Fruit fly (Drosophila melanogaster) whole organism, embryonic: ENCODE results near the gene wapl.

Experiments used
- Atf6 ChIP-seq: fragments of 200-800 bp; sonication (Bioruptor generic); IDR thresholded peaks from 2 replicates; pipeline ENCODE4 v1.3.6; 2022; ENCODE audit warnings: missing biosample characterization, missing genetic modification characterization
- BtbVII ChIP-seq: fragments of 200-800 bp; sonication (Bioruptor generic); optimal IDR thresholded peaks from 3 replicates; lab custom pipeline; 2017; ENCODE audit warnings: missing biosample characterization, mild to moderate bottlenecking, missing genetic modification characterization
- CG10431 ChIP-seq: fragments of 200-800 bp; sonication (Bioruptor generic); optimal IDR thresholded peaks from 3 replicates; lab custom pipeline; 2018; ENCODE audit warnings: missing biosample characterization, mild to moderate bottlenecking, missing genetic modification characterization
- CG10543 ChIP-seq: fragments of 200-800 bp; sonication (Bioruptor generic); optimal IDR thresholded peaks from 3 replicates; lab custom pipeline; 2017; ENCODE audit warnings: missing biosample characterization, mild to moderate bottlenecking, missing genetic modification characterization, moderate library complexity
- CG1233 ChIP-seq: fragments of 200-800 bp; sonication (Bioruptor generic); optimal IDR thresholded peaks from 4 replicates; lab custom pipeline; 2018; ENCODE audit warnings: missing biosample characterization, mild to moderate bottlenecking, missing genetic modification characterization
- CG13123 ChIP-seq: fragments of 200-800 bp; sonication (Bioruptor generic); optimal IDR thresholded peaks from 2 replicates; lab custom pipeline; 2016; ENCODE audit warnings: missing biosample characterization, missing genetic modification characterization
- CG14667 ChIP-seq: fragments of 200-800 bp; sonication (Bioruptor generic); IDR thresholded peaks from 2 replicates; pipeline ENCODE4 v1.3.6; 2022; ENCODE audit warnings: missing biosample characterization, missing genetic modification characterization
- CG14710 ChIP-seq: fragments of 200-800 bp; sonication (Bioruptor generic); optimal IDR thresholded peaks from 3 replicates; lab custom pipeline; 2019; ENCODE audit warnings: missing biosample characterization, mild to moderate bottlenecking, missing genetic modification characterization, moderate library complexity
- CG15514 ChIP-seq: fragments of 200-800 bp; sonication (Bioruptor generic); optimal IDR thresholded peaks from 3 replicates; lab custom pipeline; 2017; ENCODE audit warnings: missing biosample characterization, missing genetic modification characterization, mild to moderate bottlenecking, moderate library complexity, missing genetic modification reagents
- CG15601 ChIP-seq: fragments of 200-800 bp; sonication (Bioruptor generic); optimal IDR thresholded peaks from 3 replicates; lab custom pipeline; 2019; ENCODE audit warnings: missing biosample characterization, mild to moderate bottlenecking, missing genetic modification characterization, moderate library complexity
- CG1792 ChIP-seq: fragments of 200-800 bp; sonication (Bioruptor generic); optimal IDR thresholded peaks from 2 replicates; lab custom pipeline; 2016; ENCODE audit warnings: missing biosample characterization, missing genetic modification characterization
- CG1832 ChIP-seq: fragments of 200-800 bp; sonication (Bioruptor generic); optimal IDR thresholded peaks from 2 replicates; lab custom pipeline; 2017; ENCODE audit warnings: missing biosample characterization, mild to moderate bottlenecking, missing genetic modification characterization, inconsistent platforms
- CG3065 ChIP-seq: fragments of 200-800 bp; sonication (Bioruptor generic); optimal IDR thresholded peaks from 2 replicates; lab custom pipeline; 2016; ENCODE audit warnings: missing biosample characterization, missing genetic modification characterization
- CG33557 ChIP-seq: fragments of 200-800 bp; sonication (Bioruptor generic); optimal IDR thresholded peaks from 2 replicates; lab custom pipeline; 2019; ENCODE audit warnings: missing biosample characterization, mild to moderate bottlenecking, missing genetic modification characterization, moderate library complexity
- CG4707 ChIP-seq: fragments of 200-800 bp; sonication (Bioruptor generic); optimal IDR thresholded peaks from 2 replicates; lab custom pipeline; 2018; ENCODE audit warnings: missing biosample characterization, mild to moderate bottlenecking, missing genetic modification characterization, moderate library complexity
- CG6654 ChIP-seq: fragments of 200-800 bp; sonication (Bioruptor generic); optimal IDR thresholded peaks from 2 replicates; lab custom pipeline; 2017; ENCODE audit warnings: missing biosample characterization, mild to moderate bottlenecking, missing genetic modification characterization
- CG6689 ChIP-seq: fragments of 200-800 bp; sonication (Bioruptor generic); IDR thresholded peaks from 2 replicates; pipeline ENCODE4 v1.3.6; 2022; ENCODE audit warnings: missing biosample characterization, missing genetic modification characterization
- CG6791 ChIP-seq: fragments of 200-800 bp; sonication (Bioruptor generic); IDR thresholded peaks from 3 replicates; pipeline ENCODE4 v1.3.6; 2022; ENCODE audit warnings: missing biosample characterization, missing genetic modification characterization; ENCODE audit not compliant: partially characterized antibody
- CG6854 ChIP-seq: fragments of 200-800 bp; sonication (Bioruptor generic); optimal IDR thresholded peaks from 3 replicates; lab custom pipeline; 2017; ENCODE audit warnings: missing biosample characterization, mild to moderate bottlenecking, missing genetic modification characterization
- CG7839 ChIP-seq: fragments of 200-800 bp; sonication (Bioruptor generic); optimal IDR thresholded peaks from 3 replicates; lab custom pipeline; 2018; ENCODE audit warnings: missing biosample characterization, mild to moderate bottlenecking, missing genetic modification characterization, moderate library complexity
- CG9215 ChIP-seq: fragments of 200-800 bp; sonication (Bioruptor generic); IDR thresholded peaks from 2 replicates; pipeline ENCODE4 v1.3.6; 2022; ENCODE audit warnings: missing biosample characterization, missing genetic modification characterization
- CG9609 ChIP-seq: fragments of 200-800 bp; sonication (Bioruptor generic); optimal IDR thresholded peaks from 3 replicates; lab custom pipeline; 2016; ENCODE audit warnings: missing biosample characterization, missing genetic modification characterization
- CG9727 ChIP-seq: fragments of 200-800 bp; sonication (Bioruptor generic); optimal IDR thresholded peaks from 3 replicates; lab custom pipeline; 2017; ENCODE audit warnings: missing biosample characterization, mild to moderate bottlenecking, missing genetic modification characterization
- Camta ChIP-seq: fragments of 200-800 bp; sonication (Bioruptor generic); optimal IDR thresholded peaks from 2 replicates; lab custom pipeline; 2016; ENCODE audit warnings: missing biosample characterization, missing genetic modification characterization
- Drgx ChIP-seq: fragments of 200-800 bp; sonication (Bioruptor generic); IDR thresholded peaks from 2 replicates; pipeline ENCODE4 v1.3.6; 2022; ENCODE audit warnings: missing biosample characterization, missing genetic modification characterization
- Fer2 ChIP-seq: fragments of 200-800 bp; sonication (Bioruptor generic); optimal IDR thresholded peaks from 2 replicates; lab custom pipeline; 2018; ENCODE audit warnings: missing biosample characterization, mild to moderate bottlenecking, missing genetic modification characterization, moderate library complexity
- Hsf ChIP-seq: fragments of 200-800 bp; sonication (Bioruptor generic); optimal IDR thresholded peaks from 3 replicates; lab custom pipeline; 2016; ENCODE audit warnings: missing biosample characterization, missing genetic modification characterization
- MBD-R2 ChIP-seq: fragments of 200-800 bp; sonication (Bioruptor generic); IDR thresholded peaks from 2 replicates; pipeline ENCODE4 v1.3.6; 2022; ENCODE audit warnings: missing biosample characterization, missing genetic modification characterization
- Max ChIP-seq: fragments of 200-800 bp; sonication (Bioruptor generic); optimal IDR thresholded peaks from 2 replicates; lab custom pipeline; 2016; ENCODE audit warnings: missing biosample characterization, mild to moderate bottlenecking, missing genetic modification characterization
- NfI ChIP-seq: fragments of 200-800 bp; sonication (Bioruptor generic); optimal IDR thresholded peaks from 3 replicates; lab custom pipeline; 2018; ENCODE audit warnings: missing biosample characterization, mild to moderate bottlenecking, missing genetic modification characterization, moderate library complexity
- Sox102F ChIP-seq: fragments of 200-800 bp; sonication (Bioruptor generic); optimal IDR thresholded peaks from 2 replicates; lab custom pipeline; 2018; ENCODE audit warnings: missing biosample characterization, mild to moderate bottlenecking, missing genetic modification characterization, moderate library complexity
- Xrp1 ChIP-seq: fragments of 200-800 bp; sonication (Bioruptor generic); IDR thresholded peaks from 2 replicates; pipeline ENCODE4 v1.3.6; 2022; ENCODE audit warnings: missing biosample characterization, missing genetic modification characterization
- croc ChIP-seq: fragments of 200-800 bp; sonication (Bioruptor generic); conservative IDR thresholded peaks from 3 replicates; pipeline ENCODE4 v1.3.6; 2022; ENCODE audit warnings: missing biosample characterization, missing genetic modification characterization
- dan ChIP-seq: fragments of 200-800 bp; sonication (Bioruptor generic); IDR thresholded peaks from 2 replicates; pipeline ENCODE4 v1.3.6; 2022; ENCODE audit warnings: missing biosample characterization, missing genetic modification characterization
- dysf ChIP-seq: fragments of 200-800 bp; sonication (Bioruptor generic); IDR thresholded peaks from 3 replicates; pipeline ENCODE4 v1.3.6; 2022; ENCODE audit warnings: missing biosample characterization, missing genetic modification characterization
- fd64A ChIP-seq: fragments of 200-800 bp; sonication (Bioruptor generic); optimal IDR thresholded peaks from 3 replicates; lab custom pipeline; 2018; ENCODE audit warnings: missing biosample characterization, mild to moderate bottlenecking, missing genetic modification characterization
- fd96Cb ChIP-seq: fragments of 200-800 bp; sonication (Bioruptor generic); optimal IDR thresholded peaks from 2 replicates; lab custom pipeline; 2018; ENCODE audit warnings: missing biosample characterization, mild to moderate bottlenecking, missing genetic modification characterization, moderate library complexity
- gcm ChIP-seq: fragments of 200-800 bp; sonication (Bioruptor generic); optimal IDR thresholded peaks from 2 replicates; lab custom pipeline; 2019; ENCODE audit warnings: missing biosample characterization, mild to moderate bottlenecking, missing genetic modification characterization, moderate library complexity
- grau ChIP-seq: fragments of 200-800 bp; optimal IDR thresholded peaks from 3 replicates; lab custom pipeline; 2019; ENCODE audit warnings: missing biosample characterization, mild to moderate bottlenecking, missing genetic modification characterization, moderate library complexity
- lbe ChIP-seq: fragments of 200-800 bp; sonication (Bioruptor generic); optimal IDR thresholded peaks from 2 replicates; lab custom pipeline; 2016; ENCODE audit warnings: missing biosample characterization, mild to moderate bottlenecking, missing genetic modification characterization
- nerfin-2 ChIP-seq: fragments of 200-800 bp; sonication (Bioruptor generic); IDR thresholded peaks from 2 replicates; pipeline ENCODE4 v1.3.6; 2022; ENCODE audit warnings: missing biosample characterization, missing genetic modification characterization; ENCODE audit not compliant: partially characterized antibody
- odd ChIP-seq: fragments of 200-800 bp; sonication (Bioruptor generic); optimal IDR thresholded peaks from 2 replicates; lab custom pipeline; 2017; ENCODE audit warnings: missing biosample characterization, mild to moderate bottlenecking, missing genetic modification characterization
- phol ChIP-seq: fragments of 200-800 bp; sonication (Bioruptor generic); optimal IDR thresholded peaks from 3 replicates; lab custom pipeline; 2018; ENCODE audit warnings: missing biosample characterization, mild to moderate bottlenecking, missing genetic modification characterization, moderate library complexity
- schlank ChIP-seq: fragments of 200-800 bp; sonication (Bioruptor generic); optimal IDR thresholded peaks from 2 replicates; lab custom pipeline; 2018; ENCODE audit warnings: missing biosample characterization, mild to moderate bottlenecking, missing genetic modification characterization
- sens ChIP-seq: fragments of 200-800 bp; sonication (Bioruptor generic); peaks from one replicate; lab custom pipeline; 2016; ENCODE audit warnings: missing biosample characterization, missing genetic modification characterization
- sima ChIP-seq: fragments of 200-800 bp; sonication (Bioruptor generic); optimal IDR thresholded peaks from 2 replicates; lab custom pipeline; 2016; ENCODE audit warnings: missing biosample characterization, missing genetic modification characterization
- sqz ChIP-seq: fragments of 200-800 bp; sonication (Bioruptor generic); optimal IDR thresholded peaks from 3 replicates; lab custom pipeline; 2018; ENCODE audit warnings: missing biosample characterization, mild to moderate bottlenecking, missing genetic modification characterization
- ssp ChIP-seq: fragments of 200-800 bp; sonication (Bioruptor generic); IDR thresholded peaks from 2 replicates; pipeline ENCODE4 v1.3.6; 2022; ENCODE audit warnings: missing biosample characterization, missing genetic modification characterization
- stc ChIP-seq: fragments of 200-800 bp; sonication (Bioruptor generic); IDR thresholded peaks from 2 replicates; pipeline ENCODE4 v1.3.6; 2022; ENCODE audit warnings: missing biosample characterization, missing genetic modification characterization
- vnd ChIP-seq: fragments of 200-800 bp; sonication (Bioruptor generic); IDR thresholded peaks from 3 replicates; pipeline ENCODE4 v1.3.6; 2022; ENCODE audit warnings: missing biosample characterization, missing genetic modification characterization; ENCODE audit not compliant: partially characterized antibody

wapl gene

dm6 chrX:2141854-2142216 lies 16.9 kb downstream of the wapl start (continued):
- TF ChIP-seq MBD-R2 (GFP tag; lab: Robert Waterston, UW) (peak; percentile 16; the same call in 1 of the 2 replicates), BtbVII (GFP tag; lab: Kevin White, UChicago) (peak; percentile 63), Xrp1 (GFP tag; lab: Robert Waterston, UW) (peak; percentile 39; the same call in 1 of the 2 replicates), CG10431 (peak; percentile 56), sima (no peak), CG4707 (GFP tag; lab: Kevin White, UChicago) (peak; percentile 68), CG1792 (GFP tag; lab: Kevin White, UChicago) (peak; percentile 15), Fer2 (no peak), Max (peak; percentile 28), Camta (GFP tag; lab: Kevin White, UChicago) (peak; percentile 23), CG1832 (GFP tag; lab: Kevin White, UChicago) (no peak), CG10543 (GFP tag; lab: Kevin White, UChicago) (peak; percentile 73), CG9215 (peak; percentile 23; the same call in 1 of the 2 replicates), ssp (GFP tag; lab: Robert Waterston, UW) (no peak), grau (tag; lab: Kevin White, UChicago) (peak; percentile 68), Sox102F (peak; percentile 50), sqz (peak; percentile 43), Drgx (GFP tag; lab: Robert Waterston, UW) (peak; percentile 51; the same call in 1 of the 2 replicates), CG15514 (GFP tag; lab: Kevin White, UChicago) (peak; percentile 42), CG9727 (GFP tag; lab: Kevin White, UChicago) (no peak), schlank (tag; lab: Kevin White, UChicago) (peak; percentile 65), vnd (GFP tag; lab: Robert Waterston, UW) (no peak), CG6791 (no peak), odd (GFP tag; lab: Kevin White, UChicago) (peak; percentile 71), CG7839 (tag; lab: Kevin White, UChicago) (peak; percentile 51), Atf6 (GFP tag; lab: Robert Waterston, UW) (peak; percentile 58; the same call in 1 of the 2 replicates), NfI (GFP tag; lab: Kevin White, UChicago) (peak; percentile 56), stc (no peak; the same call in 1 of the 2 replicates), CG6654 (GFP tag; lab: Kevin White, UChicago) (no peak), fd64A (GFP tag; lab: Kevin White, UChicago) (peak; percentile 71), CG33557 (GFP tag; lab: Kevin White, UChicago) (no peak), dan (GFP tag; lab: Robert Waterston, UW) (no peak), croc (no peak), fd96Cb (peak; percentile 30), nerfin-2 (no peak), lbe (GFP tag; lab: Kevin White, UChicago) (peak; percentile 67), CG3065 (GFP tag; lab: Kevin White, UChicago) (no peak), CG14710 (tag; lab: Kevin White, UChicago) (peak; percentile 0), phol (tag; lab: Kevin White, UChicago) (peak; percentile 27), dysf (GFP tag; lab: Robert Waterston, UW) (peak; percentile 40; the same call in 1 of the 3 replicates), Hsf (GFP tag; lab: Kevin White, UChicago) (no peak), CG13123 (GFP tag; lab: Kevin White, UChicago) (peak; percentile 48), CG6689 (GFP tag; lab: Robert Waterston, UW) (peak; percentile 43), sens (GFP tag; lab: Kevin White, UChicago) (peak; percentile 66), CG14667 (GFP tag; lab: Robert Waterston, UW) (no peak), CG15601 (peak; percentile 20), CG1233 (peak; percentile 60), CG6854 (GFP tag; lab: Kevin White, UChicago) (no peak), CG9609 (no peak), gcm (GFP tag; lab: Kevin White, UChicago) (peak; percentile 1)
